Fruit fly (Drosophila melanogaster) whole organism, adult: ENCODE data around the gene Ssl1.

ENCODE experiments used
- CG11617 ChIP-seq: fragments of 200-800 bp; sonication (Bioruptor generic); optimal IDR thresholded peaks from 2 replicates; lab custom pipeline; 2017; ENCODE audit warnings: mild to moderate bottlenecking, missing biosample characterization, missing genetic modification reagents, missing genetic modification characterization
- CG12768 ChIP-seq: fragments of 200-800 bp; sonication (Bioruptor generic); optimal IDR thresholded peaks from 2 replicates; lab custom pipeline; 2017; ENCODE audit warnings: missing biosample characterization, missing genetic modification characterization, mild to moderate bottlenecking, moderate library complexity, missing genetic modification reagents
- CG14711 ChIP-seq: fragments of 200-800 bp; sonication (Bioruptor generic); optimal IDR thresholded peaks from 2 replicates; lab custom pipeline; 2018; ENCODE audit warnings: missing biosample characterization, mild to moderate bottlenecking, missing genetic modification characterization, moderate library complexity
- CG1620 ChIP-seq: fragments of 200-800 bp; sonication (Bioruptor generic); optimal IDR thresholded peaks from 2 replicates; lab custom pipeline; 2016; ENCODE audit warnings: missing biosample characterization, missing genetic modification characterization
- CG33017 ChIP-seq: fragments of 200-800 bp; sonication (Bioruptor generic); optimal IDR thresholded peaks from 2 replicates; lab custom pipeline; 2018; ENCODE audit warnings: missing biosample characterization, mild to moderate bottlenecking, missing genetic modification characterization, moderate library complexity
- CG5204 ChIP-seq: fragments of 200-800 bp; sonication (Bioruptor generic); optimal IDR thresholded peaks from 2 replicates; lab custom pipeline; 2016; ENCODE audit warnings: missing biosample characterization, missing genetic modification characterization
- CG7045 ChIP-seq: fragments of 200-800 bp; sonication (Bioruptor generic); optimal IDR thresholded peaks from 2 replicates; lab custom pipeline; 2017; ENCODE audit warnings: missing biosample characterization, mild to moderate bottlenecking, missing genetic modification characterization
- CG7101 ChIP-seq: fragments of 200-800 bp; sonication (Bioruptor generic); optimal IDR thresholded peaks from 2 replicates; lab custom pipeline; 2018; ENCODE audit warnings: missing biosample characterization, mild to moderate bottlenecking, missing genetic modification characterization, moderate library complexity
- Clk ChIP-seq: fragments of 200-800 bp; sonication (Bioruptor generic); optimal IDR thresholded peaks from 2 replicates; lab custom pipeline; 2017; ENCODE audit warnings: missing biosample characterization, missing genetic modification characterization
- Crg-1 ChIP-seq: fragments of 200-800 bp; sonication (Bioruptor generic); optimal IDR thresholded peaks from 2 replicates; lab custom pipeline; 2016; ENCODE audit warnings: missing biosample characterization, missing genetic modification characterization
- Hr96 ChIP-seq: fragments of 200-800 bp; sonication (Bioruptor generic); optimal IDR thresholded peaks from 2 replicates; lab custom pipeline; 2016; ENCODE audit warnings: missing biosample characterization, missing genetic modification characterization
- Mnt ChIP-seq: fragments of 200-800 bp; sonication (Bioruptor generic); optimal IDR thresholded peaks from 2 replicates; lab custom pipeline; 2016; ENCODE audit warnings: missing biosample characterization, mild to moderate bottlenecking, missing genetic modification characterization
- bab1 ChIP-seq: fragments of 200-800 bp; sonication (Bioruptor generic); optimal IDR thresholded peaks from 3 replicates; lab custom pipeline; 2019; ENCODE audit warnings: missing biosample characterization, mild to moderate bottlenecking, missing genetic modification characterization, moderate library complexity
- cic ChIP-seq: fragments of 200-800 bp; sonication (Bioruptor generic); optimal IDR thresholded peaks from 2 replicates; lab custom pipeline; 2017; ENCODE audit warnings: missing biosample characterization, mild to moderate bottlenecking, missing genetic modification characterization, moderate library complexity
- cnc ChIP-seq, 2 experiments: fragments of >200 bp; optimal IDR thresholded peaks; 2 replicates each; lab custom pipeline; 2017
- kay ChIP-seq: fragments of 200-800 bp; sonication (Bioruptor generic); peaks from one replicate; lab custom pipeline; 2016; ENCODE audit warnings: missing biosample characterization, missing genetic modification characterization, borderline replicate concordance
- ovo ChIP-seq: fragments of 200-800 bp; sonication (Bioruptor generic); optimal IDR thresholded peaks from 2 replicates; lab custom pipeline; 2016; ENCODE audit warnings: missing biosample characterization, missing genetic modification characterization
- pad ChIP-seq: fragments of 200-800 bp; sonication (Bioruptor generic); optimal IDR thresholded peaks from 3 replicates; lab custom pipeline; 2017; ENCODE audit warnings: missing biosample characterization, missing genetic modification characterization, mild to moderate bottlenecking, moderate library complexity, missing genetic modification reagents
- tj ChIP-seq: fragments of 200-800 bp; sonication (Bioruptor generic); optimal IDR thresholded peaks from 3 replicates; lab custom pipeline; 2017; ENCODE audit warnings: missing biosample characterization, mild to moderate bottlenecking, missing genetic modification characterization, moderate library complexity
- toe ChIP-seq: fragments of 200-800 bp; sonication (Bioruptor generic); optimal IDR thresholded peaks from 2 replicates; lab custom pipeline; 2016; ENCODE audit warnings: missing biosample characterization, missing genetic modification characterization

Ssl1 gene

dm6 chr3L:22839243-22839642 lies 39.6 kb upstream of the Ssl1 start:
- TF ChIP-seq CG11617 (GFP tag; lab: Kevin White, UChicago): no peak
- no peak for TF ChIP-seq CG7045 (GFP tag; lab: Kevin White, UChicago)
- TF ChIP-seq kay: no peak
- TF ChIP-seq tj: no peak
- no peak for TF ChIP-seq bab1 (GFP tag; lab: Kevin White, UChicago)
- TF ChIP-seq cnc (optimal IDR thresholded peaks at IDR 0.05; lab: Kevin White, UChicago): no peak
- TF ChIP-seq Clk (GFP tag; lab: Kevin White, UChicago): no peak
- no peak for TF ChIP-seq ovo (GFP tag; lab: Kevin White, UChicago)
- no peak for TF ChIP-seq CG14711
- no peak for TF ChIP-seq CG33017 (tag; lab: Kevin White, UChicago)
- TF ChIP-seq pad (GFP tag; lab: Kevin White, UChicago): no peak
- no peak for TF ChIP-seq CG7101 (tag; lab: Kevin White, UChicago)
- TF ChIP-seq cic (GFP tag; lab: Kevin White, UChicago): no peak
- no peak for TF ChIP-seq toe (GFP tag; lab: Kevin White, UChicago)
- no peak for TF ChIP-seq CG1620 (GFP tag; lab: Kevin White, UChicago)
- no peak for TF ChIP-seq Hr96 (GFP tag; lab: Kevin White, UChicago)
- no peak for TF ChIP-seq CG12768 (GFP tag; lab: Kevin White, UChicago)
- TF ChIP-seq CG5204 (GFP tag; lab: Kevin White, UChicago): no peak

- no peak for TF ChIP-seq CG14711
- no peak for TF ChIP-seq CG33017 (tag; lab: Kevin White, UChicago)
- no peak for TF ChIP-seq ovo (GFP tag; lab: Kevin White, UChicago)
- TF ChIP-seq CG12768 (GFP tag; lab: Kevin White, UChicago): no peak
- no peak for TF ChIP-seq toe (GFP tag; lab: Kevin White, UChicago)
- no peak for TF ChIP-seq CG7101 (tag; lab: Kevin White, UChicago)
- peak; percentile 18 for TF ChIP-seq pad (GFP tag; lab: Kevin White, UChicago)
- peak; percentile 48 for TF ChIP-seq cic (GFP tag; lab: Kevin White, UChicago)
- TF ChIP-seq CG1620 (GFP tag; lab: Kevin White, UChicago): no peak
- no peak for TF ChIP-seq Hr96 (GFP tag; lab: Kevin White, UChicago)
- no peak for TF ChIP-seq CG11617 (GFP tag; lab: Kevin White, UChicago)
- peak; percentile 51 for TF ChIP-seq tj
- TF ChIP-seq CG5204 (GFP tag; lab: Kevin White, UChicago): no peak
- no peak for TF ChIP-seq kay
- TF ChIP-seq bab1 (GFP tag; lab: Kevin White, UChicago): no peak
- no peak for TF ChIP-seq Crg-1 (GFP tag; lab: Kevin White, UChicago)
- no peak for TF ChIP-seq cnc (optimal IDR thresholded peaks at IDR 0.05; lab: Kevin White, UChicago)
- TF ChIP-seq Mnt (GFP tag; lab: Kevin White, UChicago): peak; percentile 10
- peak; percentile 11 for TF ChIP-seq CG7045 (GFP tag; lab: Kevin White, UChicago)
- peak; percentile 50 for TF ChIP-seq Clk (GFP tag; lab: Kevin White, UChicago)
These were observed 39.1 kb upstream of the Ssl1 start for dm6 chr3L:22839726-22840228.

dm6 chr3L:22843094-22843493 lies 35.8 kb upstream of the Ssl1 start:
- no peak for TF ChIP-seq toe (GFP tag; lab: Kevin White, UChicago)
- no peak for TF ChIP-seq CG7101 (tag; lab: Kevin White, UChicago)
- TF ChIP-seq tj: no peak
- no peak for TF ChIP-seq CG7045 (GFP tag; lab: Kevin White, UChicago)
- TF ChIP-seq ovo (GFP tag; lab: Kevin White, UChicago): no peak
- no peak for TF ChIP-seq bab1 (GFP tag; lab: Kevin White, UChicago)
- no peak for TF ChIP-seq CG12768 (GFP tag; lab: Kevin White, UChicago)
- TF ChIP-seq cnc (optimal IDR thresholded peaks at IDR 0.05; lab: Kevin White, UChicago): no peak
- no peak for TF ChIP-seq Hr96 (GFP tag; lab: Kevin White, UChicago)
- TF ChIP-seq Clk (GFP tag; lab: Kevin White, UChicago): no peak
- no peak for TF ChIP-seq CG11617 (GFP tag; lab: Kevin White, UChicago)
- TF ChIP-seq Crg-1 (GFP tag; lab: Kevin White, UChicago): no peak
- no peak for TF ChIP-seq Mnt (GFP tag; lab: Kevin White, UChicago)
- TF ChIP-seq CG14711: no peak
- TF ChIP-seq CG1620 (GFP tag; lab: Kevin White, UChicago): no peak
- no peak for TF ChIP-seq CG5204 (GFP tag; lab: Kevin White, UChicago)

- no peak for TF ChIP-seq CG5204 (GFP tag; lab: Kevin White, UChicago)
- TF ChIP-seq CG33017 (tag; lab: Kevin White, UChicago): no peak
- TF ChIP-seq bab1 (GFP tag; lab: Kevin White, UChicago): peak; percentile 33
- no peak for TF ChIP-seq pad (GFP tag; lab: Kevin White, UChicago)
- TF ChIP-seq CG14711: peak; percentile 11
- no peak for TF ChIP-seq Mnt (GFP tag; lab: Kevin White, UChicago)
These were observed 31.2 kb upstream of the Ssl1 start for dm6 chr3L:22847679-22848118.

- TF ChIP-seq Crg-1 (GFP tag; lab: Kevin White, UChicago) (no peak), CG12768 (GFP tag; lab: Kevin White, UChicago) (no peak), Mnt (GFP tag; lab: Kevin White, UChicago) (no peak), CG7045 (GFP tag; lab: Kevin White, UChicago) (no peak)
These were observed 29.9 kb upstream of the Ssl1 start for dm6 chr3L:22848940-22849339.
